Worm (Caenorhabditis elegans) whole organism, midembryonic: ENCODE data around the gene F49H12.7.

Experiments used
- T22C8.4 ChIP-seq: fragments of 200-800 bp; sonication (Bioruptor generic); IDR thresholded peaks from 2 replicates; pipeline ENCODE4 v1.3.6; 2022; ENCODE audit warnings: missing genetic modification characterization, missing compliant biosample characterization
- cog-1 ChIP-seq: sonication (generic microtip); optimal IDR thresholded peaks from 2 replicates; lab custom pipeline; 2016; ENCODE audit warnings: missing genetic modification characterization, missing compliant biosample characterization
- flt-1 ChIP-seq: fragments of 200-800 bp; sonication (Bioruptor generic); IDR thresholded peaks from 2 replicates; pipeline ENCODE4 v1.3.6; 2022; ENCODE audit warnings: missing genetic modification characterization, missing compliant biosample characterization
- klf-2 ChIP-seq: fragments of 200-800 bp; sonication (Bioruptor generic); conservative IDR thresholded peaks from 2 replicates; pipeline ENCODE4 v1.3.6; 2022; ENCODE audit warnings: missing genetic modification reagents, missing genetic modification characterization, missing compliant biosample characterization
- med-1 ChIP-seq: sonication (generic microtip); optimal IDR thresholded peaks from 2 replicates; lab custom pipeline; 2017; ENCODE audit warnings: missing genetic modification characterization, mild to moderate bottlenecking, missing compliant biosample characterization, antibody characterized with exemption, missing genetic modification reagents; ENCODE audit not compliant: insufficient read depth

ce11 chrX:2110603-2111327, 45.9 kb downstream of the F49H12.7 start:
- TF ChIP-seq cog-1 (tag; lab: Kevin White, UChicago) = no peak
- no peak for TF ChIP-seq flt-1
- no peak for TF ChIP-seq klf-2 (GFP tag; lab: Robert Waterston, UW)
- no peak for TF ChIP-seq T22C8.4
- TF ChIP-seq med-1 = no peak
